Fruit fly (Drosophila melanogaster) whole organism, embryonic: ENCODE data around the gene nAChRalpha5.
A peak's percentile ranks its signal among the peaks of the same experiment; 100 is the strongest.

Experiments
- ATbp ChIP-seq: fragments of 200-800 bp; sonication (Bioruptor generic); optimal IDR thresholded peaks from 2 replicates; lab custom pipeline; 2017; ENCODE audit warnings: missing biosample characterization, mild to moderate bottlenecking, missing genetic modification characterization, missing genetic modification reagents
- Atf-2 ChIP-seq: fragments of 200-800 bp; sonication (Bioruptor generic); optimal IDR thresholded peaks from 2 replicates; lab custom pipeline; 2016; ENCODE audit warnings: missing biosample characterization, missing genetic modification characterization
- CG10654 ChIP-seq: fragments of 200-800 bp; sonication (Bioruptor generic); optimal IDR thresholded peaks from 2 replicates; lab custom pipeline; 2016; ENCODE audit warnings: missing biosample characterization, missing genetic modification characterization
- CG10959 ChIP-seq: fragments of 200-800 bp; sonication (Bioruptor generic); IDR thresholded peaks from 2 replicates; pipeline ENCODE4 v1.3.6; 2022; ENCODE audit warnings: missing biosample characterization, missing genetic modification characterization
- CG11398 ChIP-seq: fragments of 200-800 bp; sonication (Bioruptor generic); optimal IDR thresholded peaks from 2 replicates; lab custom pipeline; 2016; ENCODE audit warnings: missing biosample characterization, missing genetic modification characterization
- CG11504 ChIP-seq: fragments of 200-800 bp; sonication (Bioruptor generic); optimal IDR thresholded peaks from 3 replicates; lab custom pipeline; 2019; ENCODE audit warnings: missing biosample characterization, mild to moderate bottlenecking, missing genetic modification characterization, moderate library complexity
- CG11695 ChIP-seq: fragments of 200-800 bp; sonication (Bioruptor generic); IDR thresholded peaks from 3 replicates; pipeline ENCODE4 v1.3.6; 2022; ENCODE audit warnings: missing biosample characterization, missing genetic modification characterization
- CG13123 ChIP-seq: fragments of 200-800 bp; sonication (Bioruptor generic); optimal IDR thresholded peaks from 2 replicates; lab custom pipeline; 2016; ENCODE audit warnings: missing biosample characterization, missing genetic modification characterization
- CG13296 ChIP-seq: fragments of 200-800 bp; sonication (Bioruptor generic); optimal IDR thresholded peaks from 3 replicates; lab custom pipeline; 2018; ENCODE audit warnings: missing biosample characterization, mild to moderate bottlenecking, missing genetic modification characterization
- CG1529 ChIP-seq: fragments of 200-800 bp; sonication (Bioruptor generic); optimal IDR thresholded peaks from 3 replicates; lab custom pipeline; 2018; ENCODE audit warnings: missing biosample characterization, missing genetic modification characterization
- CG1602 ChIP-seq: fragments of 200-800 bp; sonication (Bioruptor generic); optimal IDR thresholded peaks from 3 replicates; lab custom pipeline; 2016; ENCODE audit warnings: missing biosample characterization, missing genetic modification characterization
- CG1647 ChIP-seq: fragments of 200-800 bp; sonication (Bioruptor generic); optimal IDR thresholded peaks from 3 replicates; lab custom pipeline; 2016; ENCODE audit warnings: missing biosample characterization, missing genetic modification characterization
- CG16863 ChIP-seq: fragments of 200-800 bp; sonication (Bioruptor generic); optimal IDR thresholded peaks from 3 replicates; lab custom pipeline; 2016; ENCODE audit warnings: missing biosample characterization, missing genetic modification characterization
- CG17328 ChIP-seq: fragments of 200-800 bp; sonication (Bioruptor generic); IDR thresholded peaks from 2 replicates; pipeline ENCODE4 v1.3.6; 2022; ENCODE audit warnings: missing biosample characterization, missing genetic modification characterization
- CG17361 ChIP-seq: fragments of 200-800 bp; sonication (Bioruptor generic); IDR thresholded peaks from 3 replicates; pipeline ENCODE4 v1.3.6; 2022; ENCODE audit warnings: missing biosample characterization, missing genetic modification characterization
- CG17612 ChIP-seq: fragments of 200-800 bp; sonication (Bioruptor generic); IDR thresholded peaks from 2 replicates; pipeline ENCODE4 v1.3.6; 2022; ENCODE audit warnings: missing biosample characterization, missing genetic modification characterization
- CG18764 ChIP-seq: fragments of 200-800 bp; sonication (Bioruptor generic); optimal IDR thresholded peaks from 3 replicates; lab custom pipeline; 2016; ENCODE audit warnings: missing biosample characterization, missing genetic modification characterization
- CG30020 ChIP-seq: fragments of 200-800 bp; optimal IDR thresholded peaks from 2 replicates; lab custom pipeline; 2019; ENCODE audit warnings: missing biosample characterization, mild to moderate bottlenecking, missing genetic modification characterization, moderate library complexity
- CG31365 ChIP-seq: fragments of 200-800 bp; sonication (Bioruptor generic); optimal IDR thresholded peaks from 2 replicates; lab custom pipeline; 2018; ENCODE audit warnings: missing biosample characterization, mild to moderate bottlenecking, missing genetic modification characterization
- CG33557 ChIP-seq: fragments of 200-800 bp; sonication (Bioruptor generic); optimal IDR thresholded peaks from 2 replicates; lab custom pipeline; 2019; ENCODE audit warnings: missing biosample characterization, mild to moderate bottlenecking, missing genetic modification characterization, moderate library complexity
- CG4360 ChIP-seq: fragments of 200-800 bp; sonication (Bioruptor generic); IDR thresholded peaks from 2 replicates; pipeline ENCODE4 v1.3.6; 2022; ENCODE audit warnings: missing biosample characterization, missing genetic modification characterization
- CG4424 ChIP-seq: fragments of 200-800 bp; sonication (Bioruptor generic); optimal IDR thresholded peaks from 3 replicates; lab custom pipeline; 2016; ENCODE audit warnings: missing biosample characterization, missing genetic modification characterization
- CG4730 ChIP-seq: fragments of 200-800 bp; sonication (Bioruptor generic); IDR thresholded peaks from 2 replicates; pipeline ENCODE4 v1.3.6; 2022; ENCODE audit warnings: missing biosample characterization, missing genetic modification characterization
- CG7271 ChIP-seq: fragments of 200-800 bp; sonication (Bioruptor generic); optimal IDR thresholded peaks from 2 replicates; lab custom pipeline; 2018; ENCODE audit warnings: missing biosample characterization, mild to moderate bottlenecking, missing genetic modification characterization, moderate library complexity
- CG7372 ChIP-seq: fragments of 200-800 bp; sonication (Bioruptor generic); IDR thresholded peaks from 2 replicates; pipeline ENCODE4 v1.3.6; 2022; ENCODE audit warnings: missing biosample characterization, missing genetic modification characterization
- CG8478 ChIP-seq: fragments of >200 bp; optimal IDR thresholded peaks from 2 replicates; lab custom pipeline; 2018
- CG9817 ChIP-seq: fragments of 200-800 bp; sonication (Bioruptor generic); optimal IDR thresholded peaks from 2 replicates; lab custom pipeline; 2018; ENCODE audit warnings: missing biosample characterization, mild to moderate bottlenecking, missing genetic modification characterization, moderate library complexity
- Doc2 ChIP-seq: fragments of 200-800 bp; sonication (Bioruptor generic); IDR thresholded peaks from 2 replicates; pipeline ENCODE4 v1.3.6; 2022; ENCODE audit warnings: missing biosample characterization, missing genetic modification characterization
- E2f2 ChIP-seq: fragments of 200-800 bp; sonication (Bioruptor generic); IDR thresholded peaks from 2 replicates; pipeline ENCODE4 v1.3.6; 2022; ENCODE audit warnings: missing biosample characterization, missing genetic modification characterization
- Ets97D ChIP-seq: fragments of 200-800 bp; sonication (Bioruptor generic); optimal IDR thresholded peaks from 3 replicates; lab custom pipeline; 2016; ENCODE audit warnings: missing biosample characterization, missing genetic modification characterization
- GATAe ChIP-seq: fragments of 200-800 bp; sonication (Bioruptor generic); conservative IDR thresholded peaks from 2 replicates; pipeline ENCODE4 v1.3.6; 2022; ENCODE audit warnings: missing biosample characterization, missing genetic modification characterization
- Oli ChIP-seq: fragments of 200-800 bp; sonication (Bioruptor generic); optimal IDR thresholded peaks from 2 replicates; lab custom pipeline; 2018; ENCODE audit warnings: missing biosample characterization, mild to moderate bottlenecking, missing genetic modification characterization, moderate library complexity
- Rx ChIP-seq: fragments of 200-800 bp; sonication (Bioruptor generic); IDR thresholded peaks from 2 replicates; pipeline ENCODE4 v1.3.6; 2022; ENCODE audit warnings: missing biosample characterization, missing genetic modification characterization
- Sry-β ChIP-seq: fragments of 200-800 bp; sonication (Bioruptor generic); optimal IDR thresholded peaks from 2 replicates; lab custom pipeline; 2018; ENCODE audit warnings: missing biosample characterization, mild to moderate bottlenecking, missing genetic modification characterization, moderate library complexity
- Trl ChIP-seq, 3 experiments: fragments of >200 bp in 2 of 3; fragments of 200-800 bp in 1 of 3; sonication (Bioruptor generic) in 1 of 3; optimal IDR thresholded peaks; 2 replicates in 1 of 3; 3 replicates in 2 of 3; lab custom pipeline; 2016 to 2017; ENCODE audit warnings: missing biosample characterization in 1 of 3, missing genetic modification characterization in 1 of 3
- Vsx1 ChIP-seq: fragments of 200-800 bp; sonication (Bioruptor generic); optimal IDR thresholded peaks from 2 replicates; lab custom pipeline; 2017; ENCODE audit warnings: missing biosample characterization, mild to moderate bottlenecking, missing genetic modification characterization, missing genetic modification reagents
- ash1 ChIP-seq: fragments of 200-800 bp; sonication (Bioruptor generic); optimal IDR thresholded peaks from 2 replicates; lab custom pipeline; 2018; ENCODE audit warnings: missing biosample characterization, mild to moderate bottlenecking, missing genetic modification characterization
- az2 ChIP-seq: fragments of 200-800 bp; sonication (Bioruptor generic); optimal IDR thresholded peaks from 3 replicates; lab custom pipeline; 2016; ENCODE audit warnings: missing biosample characterization, missing genetic modification characterization
- bbx ChIP-seq: fragments of 200-800 bp; sonication (Bioruptor generic); IDR thresholded peaks from 2 replicates; pipeline ENCODE4 v1.3.6; 2022; ENCODE audit warnings: missing biosample characterization, missing genetic modification characterization; ENCODE audit not compliant: partially characterized antibody
- exex ChIP-seq: fragments of 200-800 bp; sonication (Bioruptor generic); optimal IDR thresholded peaks from 4 replicates; lab custom pipeline; 2018; ENCODE audit warnings: missing biosample characterization, mild to moderate bottlenecking, missing genetic modification characterization, moderate library complexity
- fd102C ChIP-seq: fragments of 200-800 bp; sonication (Bioruptor generic); optimal IDR thresholded peaks from 2 replicates; lab custom pipeline; 2018; ENCODE audit warnings: missing biosample characterization, mild to moderate bottlenecking, missing genetic modification characterization, moderate library complexity
- fd64A ChIP-seq: fragments of 200-800 bp; sonication (Bioruptor generic); optimal IDR thresholded peaks from 3 replicates; lab custom pipeline; 2018; ENCODE audit warnings: missing biosample characterization, mild to moderate bottlenecking, missing genetic modification characterization
- ftz-f1 ChIP-seq: fragments of 200-800 bp; sonication (Bioruptor generic); optimal IDR thresholded peaks from 2 replicates; lab custom pipeline; 2016; ENCODE audit warnings: missing biosample characterization, missing genetic modification characterization
- fu2 ChIP-seq: fragments of 200-800 bp; sonication (Bioruptor generic); optimal IDR thresholded peaks from 2 replicates; lab custom pipeline; 2016; ENCODE audit warnings: missing biosample characterization, missing genetic modification characterization
- lab ChIP-seq: fragments of 200-800 bp; sonication (Bioruptor generic); optimal IDR thresholded peaks from 3 replicates; lab custom pipeline; 2017; ENCODE audit warnings: missing biosample characterization, missing genetic modification characterization, mild to moderate bottlenecking, moderate library complexity, missing genetic modification reagents
- mam ChIP-seq: fragments of 200-800 bp; sonication (Bioruptor generic); optimal IDR thresholded peaks from 3 replicates; lab custom pipeline; 2016; ENCODE audit warnings: missing biosample characterization, missing genetic modification characterization
- pfk ChIP-seq: fragments of 200-800 bp; sonication (Bioruptor generic); optimal IDR thresholded peaks from 2 replicates; lab custom pipeline; 2018; ENCODE audit warnings: missing biosample characterization, mild to moderate bottlenecking, missing genetic modification characterization, moderate library complexity
- rib ChIP-seq: fragments of 200-800 bp; sonication (Bioruptor generic); IDR thresholded peaks from 2 replicates; pipeline ENCODE4 v1.3.6; 2022; ENCODE audit warnings: missing biosample characterization, missing genetic modification characterization
- tll ChIP-seq, 2 experiments: fragments of 200-800 bp in 1 of 2; fragments of >200 bp in 1 of 2; sonication (Bioruptor generic) in 1 of 2; optimal IDR thresholded peaks; 2 replicates each; lab custom pipeline; 2017 to 2019; ENCODE audit warnings: missing biosample characterization in 2 of 2, missing genetic modification characterization in 2 of 2, mild to moderate bottlenecking in 1 of 2, moderate library complexity in 1 of 2

The nAChRalpha5 gene

DNA sequence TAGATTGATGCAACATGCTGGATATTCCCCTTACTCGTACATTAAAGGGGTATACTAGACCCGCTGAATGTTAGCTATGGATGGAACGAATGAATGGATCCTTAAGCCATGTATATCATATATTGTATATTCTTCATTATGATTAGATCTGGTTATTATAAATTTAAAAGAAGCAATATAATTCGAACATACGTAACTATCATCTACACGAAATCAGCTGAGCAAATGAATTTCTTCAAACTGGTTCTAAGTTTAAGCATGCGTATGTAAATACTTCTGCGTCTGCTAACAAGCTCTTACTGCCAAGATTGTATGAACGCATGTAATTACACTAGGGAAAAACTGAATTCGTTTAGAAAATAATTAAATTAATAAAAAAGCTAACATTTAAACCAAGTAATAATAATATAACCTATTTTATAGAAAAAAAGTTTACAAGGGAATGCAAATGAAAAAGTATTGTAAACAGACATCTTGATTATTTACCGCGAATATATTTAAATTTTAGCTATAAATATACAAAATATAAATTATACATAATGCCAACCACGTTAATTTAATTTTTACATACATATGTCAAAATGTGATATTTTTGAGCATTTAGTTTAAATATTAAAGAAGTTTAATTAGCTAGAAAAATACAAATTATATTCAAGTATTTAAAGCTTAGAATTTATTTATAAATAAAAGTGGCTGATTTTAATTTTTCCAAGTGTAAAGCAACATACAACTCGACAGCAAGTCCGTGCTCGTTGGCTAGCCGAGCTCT lies 18.9 kb upstream of the nAChRalpha5 start (continued):
- peak; percentile 35 for TF ChIP-seq fd64A (GFP tag; lab: Kevin White, UChicago)
- no peak for TF ChIP-seq GATAe (GFP tag; lab: Robert Waterston, UW)
- TF ChIP-seq CG18764 (GFP tag; lab: Kevin White, UChicago) = no peak
- TF ChIP-seq CG4730 (GFP tag; lab: Robert Waterston, UW) = peak; percentile 52
- peak; percentile 59 for TF ChIP-seq mam (GFP tag; lab: Kevin White, UChicago)
- TF ChIP-seq CG13123 (GFP tag; lab: Kevin White, UChicago) = peak; percentile 6
- TF ChIP-seq CG7372 (GFP tag; lab: Robert Waterston, UW) = no peak
- peak; percentile 54 for TF ChIP-seq Atf-2 (GFP tag; lab: Kevin White, UChicago)
- TF ChIP-seq rib (GFP tag; lab: Robert Waterston, UW) = no peak
- no peak for TF ChIP-seq Trl (optimal IDR thresholded peaks at IDR 0.05; lab: Kevin White, UChicago)
- peak; percentile 6 for TF ChIP-seq Trl (GFP tag; optimal IDR thresholded peaks at IDR 0.05; lab: Kevin White, UChicago)
- TF ChIP-seq CG10654 (GFP tag; lab: Kevin White, UChicago) = no peak
- no peak for TF ChIP-seq bbx
- TF ChIP-seq CG17328 (GFP tag; lab: Robert Waterston, UW) = peak; percentile 39; the same call in 1 of the 2 replicates
- TF ChIP-seq CG4360 (GFP tag; lab: Robert Waterston, UW) = no peak
- TF ChIP-seq CG30020 (tag; lab: Kevin White, UChicago) = peak; percentile 60
- peak; percentile 35 for TF ChIP-seq CG1602
- no peak for TF ChIP-seq ftz-f1 (GFP tag; lab: Kevin White, UChicago)
- peak; percentile 51; the same call in 1 of the 2 replicates for TF ChIP-seq Rx (GFP tag; lab: Robert Waterston, UW)
- no peak for TF ChIP-seq CG11398 (GFP tag; lab: Kevin White, UChicago)
- no peak for TF ChIP-seq CG17612
- peak; percentile 2 for TF ChIP-seq Ets97D (GFP tag; lab: Kevin White, UChicago)
- TF ChIP-seq CG16863 (GFP tag; lab: Kevin White, UChicago) = peak; percentile 53
- peak; percentile 33 for TF ChIP-seq CG1529 (GFP tag; lab: Kevin White, UChicago)
- no peak for TF ChIP-seq Sry-β (GFP tag; lab: Kevin White, UChicago)
- peak; percentile 40 for TF ChIP-seq az2 (GFP tag; lab: Kevin White, UChicago)
- TF ChIP-seq CG11695 (GFP tag; lab: Robert Waterston, UW) = peak; percentile 58; the same call in 2 of the 3 replicates
- TF ChIP-seq ash1 (GFP tag; lab: Kevin White, UChicago) = no peak
- TF ChIP-seq CG31365 = no peak
- no peak for TF ChIP-seq CG13296 (GFP tag; lab: Kevin White, UChicago)
- TF ChIP-seq Oli (tag; lab: Kevin White, UChicago) = peak; percentile 49
- TF ChIP-seq CG4424 (GFP tag; lab: Kevin White, UChicago) = peak; percentile 61
- peak; percentile 59; the same call in 1 of the 2 replicates for TF ChIP-seq CG10959 (GFP tag; lab: Robert Waterston, UW)
- no peak for TF ChIP-seq tll (GFP tag; optimal IDR thresholded peaks at IDR 0.05; lab: Kevin White, UChicago)
- TF ChIP-seq CG7271 (tag; lab: Kevin White, UChicago) = peak; percentile 60
- no peak for TF ChIP-seq pfk (GFP tag; lab: Kevin White, UChicago)
- peak; percentile 44 for TF ChIP-seq CG1647 (GFP tag; lab: Kevin White, UChicago)
- peak; percentile 67 for TF ChIP-seq CG33557 (GFP tag; lab: Kevin White, UChicago)
- peak; percentile 74 for TF ChIP-seq lab (GFP tag; lab: Kevin White, UChicago)
- peak; percentile 81 for TF ChIP-seq CG11504
- no peak for TF ChIP-seq CG8478 (lab: Kevin White, UChicago)
- TF ChIP-seq Vsx1 = no peak
- peak; percentile 10 for TF ChIP-seq CG9817
- peak; percentile 97 for TF ChIP-seq CG17361 (GFP tag; lab: Robert Waterston, UW)
- TF ChIP-seq fd102C = no peak
- TF ChIP-seq E2f2 (GFP tag; lab: Robert Waterston, UW) = peak; percentile 45; the same call in 1 of the 2 replicates
- no peak for TF ChIP-seq exex (tag; lab: Kevin White, UChicago)
- TF ChIP-seq fu2 (GFP tag; lab: Kevin White, UChicago) = peak; percentile 33
- no peak for TF ChIP-seq Doc2 (GFP tag; lab: Robert Waterston, UW)
- TF ChIP-seq ATbp (GFP tag; lab: Kevin White, UChicago) = peak; percentile 61
